Fruit fly (Drosophila melanogaster): ENCODE data around the gene Rfk.

The Rfk gene

DNA sequence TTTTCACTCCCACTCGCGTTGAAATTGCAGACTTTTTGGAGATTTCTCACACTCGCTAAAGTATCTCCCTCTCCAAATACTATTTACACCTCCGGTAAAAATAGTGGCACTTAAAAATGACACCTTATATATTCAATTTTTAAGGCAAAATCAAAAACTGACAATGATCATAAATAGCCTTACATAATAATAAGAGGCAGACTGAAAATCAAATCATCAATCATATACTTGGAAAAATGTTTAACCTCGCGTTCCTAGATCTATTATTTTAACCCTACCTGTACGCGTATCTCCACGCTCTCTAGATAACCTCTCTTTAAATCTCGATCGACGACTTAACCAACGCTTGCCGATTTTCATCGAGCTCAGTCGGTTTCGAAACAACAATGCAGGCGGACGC is 17.6 kb downstream of the Rfk start (continued):
- TF ChIP-seq dpn (GFP tag; optimal IDR thresholded peaks at IDR 0.05) (peak; percentile 63 to 66), CG10147 (GFP tag; optimal IDR thresholded peaks at IDR 0.05) (no peak), NC2α (GFP tag; optimal IDR thresholded peaks at IDR 0.05) (no peak), exex (tag; optimal IDR thresholded peaks at IDR 0.05) (no peak), CG5953 (GFP tag; IDR thresholded peaks at IDR 0.05) (peak; percentile 33; the same call in 1 of the 2 replicates), TFAM (GFP tag; optimal IDR thresholded peaks at IDR 0.05) (no peak), CG11456 (GFP tag; IDR thresholded peaks at IDR 0.05) (peak; percentile 74; the same call in 2 of the 3 replicates), CG7987 (GFP tag; optimal IDR thresholded peaks at IDR 0.05) (no peak), crol (GFP tag; IDR thresholded peaks at IDR 0.05) (no peak), zf30C (GFP tag; optimal IDR thresholded peaks at IDR 0.05) (no peak), abd-A (tag; optimal IDR thresholded peaks at IDR 0.05) (no peak), CG15514 (GFP tag; optimal IDR thresholded peaks at IDR 0.05) (peak; percentile 76), CG14441 (GFP tag; IDR thresholded peaks at IDR 0.05) (peak; percentile 84), Xrp1 (GFP tag; IDR thresholded peaks at IDR 0.05) (peak; percentile 63; the same call in 1 of the 2 replicates), NC2β (GFP tag; optimal IDR thresholded peaks at IDR 0.05) (peak; percentile 40), lov (optimal IDR thresholded peaks at IDR 0.05) (no peak), lov (GFP tag; IDR thresholded peaks at IDR 0.05) (no peak), cwo (GFP tag; optimal IDR thresholded peaks at IDR 0.05) (peak; percentile 77), ttk (GFP tag; IDR thresholded peaks at IDR 0.05) (peak; percentile 69), vnd (GFP tag; IDR thresholded peaks at IDR 0.05; ENCODE audit: partially characterized antibody) (no peak), salm (tag; optimal IDR thresholded peaks at IDR 0.05) (no peak), bcd (GFP tag; optimal IDR thresholded peaks at IDR 0.05) (peak; percentile 69), crc (GFP tag; optimal IDR thresholded peaks at IDR 0.05) (peak; percentile 74), CG31365 (tag; optimal IDR thresholded peaks at IDR 0.05) (peak; percentile 40), gt (GFP tag; IDR thresholded peaks at IDR 0.05) (no peak), cas (GFP tag; IDR thresholded peaks at IDR 0.05) (peak; percentile 79), CG14667 (GFP tag; IDR thresholded peaks at IDR 0.05) (peak; percentile 41; the same call in 1 of the 2 replicates), sug (tag; optimal IDR thresholded peaks at IDR 0.05) (no peak), CG3163 (GFP tag; optimal IDR thresholded peaks at IDR 0.05) (no peak), eve (GFP tag; optimal IDR thresholded peaks at IDR 0.05) (no peak), CG1233 (GFP tag; optimal IDR thresholded peaks at IDR 0.05) (peak; percentile 55), psq (GFP tag; optimal IDR thresholded peaks at IDR 0.05) (no peak), CG7786 (GFP tag; optimal IDR thresholded peaks at IDR 0.05) (peak; percentile 49), run (tag; optimal IDR thresholded peaks at IDR 0.05) (peak; percentile 23), repo (GFP tag; optimal IDR thresholded peaks at IDR 0.05) (no peak), yki (optimal IDR thresholded peaks at IDR 0.05) (no peak), CG15479 (GFP tag; optimal IDR thresholded peaks at IDR 0.05) (no peak), chinmo (GFP tag; IDR thresholded peaks at IDR 0.05; ENCODE audit: partially characterized antibody) (no peak), NfI (GFP tag; optimal IDR thresholded peaks at IDR 0.05) (no peak), nmo (GFP tag; optimal IDR thresholded peaks at IDR 0.05) (peak; percentile 51), CG12219 (GFP tag; optimal IDR thresholded peaks at IDR 0.05) (peak; percentile 64), cg (GFP tag; optimal IDR thresholded peaks at IDR 0.05) (no peak), HmgD (GFP tag; optimal IDR thresholded peaks at IDR 0.05) (no peak), CG14014 (GFP tag; IDR thresholded peaks at IDR 0.05) (peak; percentile 84), z (GFP tag; IDR thresholded peaks at IDR 0.05) (no peak), CG34224 (GFP tag; IDR thresholded peaks at IDR 0.05; ENCODE audit: partially characterized antibody) (no peak), corto (GFP tag; optimal IDR thresholded peaks at IDR 0.05) (no peak), trem (tag; optimal IDR thresholded peaks at IDR 0.05) (no peak), CG34376 (GFP tag; optimal IDR thresholded peaks at IDR 0.05) (no peak), sens-2 (GFP tag; IDR thresholded peaks at IDR 0.05) (no peak), Tbp (GFP tag; optimal IDR thresholded peaks at IDR 0.05) (no peak), Chrac-16 (GFP tag; optimal IDR thresholded peaks at IDR 0.05) (peak; percentile 22)
